Worm (Caenorhabditis elegans) whole organism, midembryonic: Measurements from ENCODE around the gene Y39G8B.10.

ENCODE experiments used
- T22C8.4 ChIP-seq: fragments of 200-800 bp; sonication (Bioruptor generic); IDR thresholded peaks from 2 replicates; pipeline ENCODE4 v1.3.6; 2022; ENCODE audit warnings: missing genetic modification characterization, missing compliant biosample characterization
- cog-1 ChIP-seq: sonication (generic microtip); optimal IDR thresholded peaks from 2 replicates; lab custom pipeline; 2016; ENCODE audit warnings: missing genetic modification characterization, missing compliant biosample characterization
- flt-1 ChIP-seq: fragments of 200-800 bp; sonication (Bioruptor generic); IDR thresholded peaks from 2 replicates; pipeline ENCODE4 v1.3.6; 2022; ENCODE audit warnings: missing genetic modification characterization, missing compliant biosample characterization
- klf-2 ChIP-seq: fragments of 200-800 bp; sonication (Bioruptor generic); conservative IDR thresholded peaks from 2 replicates; pipeline ENCODE4 v1.3.6; 2022; ENCODE audit warnings: missing genetic modification reagents, missing genetic modification characterization, missing compliant biosample characterization
- med-1 ChIP-seq: sonication (generic microtip); optimal IDR thresholded peaks from 2 replicates; lab custom pipeline; 2017; ENCODE audit warnings: missing genetic modification characterization, mild to moderate bottlenecking, missing compliant biosample characterization, antibody characterized with exemption, missing genetic modification reagents; ENCODE audit not compliant: insufficient read depth
- ref-1 ChIP-seq: fragments of 200-800 bp; sonication (Bioruptor generic); conservative IDR thresholded peaks from 2 replicates; pipeline ENCODE4 v1.3.6; 2022; ENCODE audit warnings: missing genetic modification reagents, missing genetic modification characterization, missing compliant biosample characterization
- tab-1 ChIP-seq: fragments of 200-800 bp; sonication (Bioruptor generic); IDR thresholded peaks from 2 replicates; pipeline ENCODE4 v1.3.6; 2022; ENCODE audit warnings: missing genetic modification characterization, missing compliant biosample characterization
- ztf-23 ChIP-seq: fragments of 200-800 bp; sonication (Bioruptor generic); IDR thresholded peaks from 2 replicates; pipeline ENCODE4 v1.3.6; 2022; ENCODE audit warnings: missing genetic modification reagents, missing genetic modification characterization, missing compliant biosample characterization
- ztf-29 ChIP-seq: fragments of 200-800 bp; sonication (Bioruptor generic); IDR thresholded peaks from 2 replicates; pipeline ENCODE4 v1.3.6; 2022; ENCODE audit warnings: missing genetic modification reagents, missing genetic modification characterization, missing compliant biosample characterization

Gene Y39G8B.10

ce11 chrII:13991741-13992140 lies 8.8 kb upstream of the Y39G8B.10 start, which contains the start of gene Y39G8B.5:
Gene Y39G8B.5 (minus strand): TSS chrII:13991841.
- no peak for TF ChIP-seq klf-2
- no peak for TF ChIP-seq ztf-29 (GFP tag; lab: Robert Waterston, UW)
- no peak for TF ChIP-seq tab-1
- TF ChIP-seq T22C8.4 (GFP tag; lab: Robert Waterston, UW), result no peak
- no peak for TF ChIP-seq flt-1 (GFP tag; lab: Robert Waterston, UW)
- TF ChIP-seq ref-1 (GFP tag; lab: Robert Waterston, UW), result no peak
- no peak for TF ChIP-seq med-1
- TF ChIP-seq cog-1 (tag; lab: Kevin White, UChicago), result no peak
- no peak for TF ChIP-seq ztf-23 (GFP tag; lab: Robert Waterston, UW)

DNA sequence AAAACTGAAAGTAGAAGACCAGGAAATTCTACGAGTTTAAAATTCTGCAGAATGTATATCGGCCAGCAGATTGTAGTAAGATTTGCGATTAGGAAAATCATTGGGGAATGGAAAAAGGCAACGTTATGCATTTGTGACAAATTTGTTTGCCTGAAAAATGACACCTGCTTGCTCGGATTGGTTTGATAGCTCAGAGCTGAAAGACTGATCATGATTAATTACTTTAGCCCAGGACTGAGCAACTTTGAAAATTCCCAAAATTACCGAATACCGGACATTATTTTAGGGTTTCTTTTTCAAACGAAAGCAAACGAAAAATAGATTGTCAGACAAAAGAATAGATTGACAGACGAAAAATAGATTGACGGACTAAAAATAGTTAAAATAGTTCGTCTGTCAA lies 1.6 kb upstream of the Y39G8B.10 start, which contains the start of gene sre-47:
TSS of gene sre-47 (minus strand) at position 101 of the 400 bp plus-strand sequence.
- TF ChIP-seq med-1 (no peak), T22C8.4 (GFP tag; lab: Robert Waterston, UW) (no peak)

ce11 chrII:13982247-13982646 lies 668 bp downstream of the Y39G8B.10 start:
- TF ChIP-seq ref-1 (GFP tag; lab: Robert Waterston, UW) (no peak), T22C8.4 (GFP tag; lab: Robert Waterston, UW) (no peak), ztf-29 (GFP tag; lab: Robert Waterston, UW) (no peak), ztf-23 (GFP tag; lab: Robert Waterston, UW) (no peak), cog-1 (tag; lab: Kevin White, UChicago) (no peak), klf-2 (no peak), med-1 (no peak)

ce11 chrII:13981819-13982218 lies 1.1 kb downstream of the Y39G8B.10 start:
- TF ChIP-seq ztf-29 (GFP tag; lab: Robert Waterston, UW), result no peak
- no peak for TF ChIP-seq ztf-23 (GFP tag; lab: Robert Waterston, UW)
- TF ChIP-seq T22C8.4 (GFP tag; lab: Robert Waterston, UW), result no peak
- no peak for TF ChIP-seq ref-1 (GFP tag; lab: Robert Waterston, UW)
- no peak for TF ChIP-seq cog-1 (tag; lab: Kevin White, UChicago)
- TF ChIP-seq klf-2, result no peak
- TF ChIP-seq tab-1, result no peak
- no peak for TF ChIP-seq flt-1 (GFP tag; lab: Robert Waterston, UW)
- no peak for TF ChIP-seq med-1

DNA sequence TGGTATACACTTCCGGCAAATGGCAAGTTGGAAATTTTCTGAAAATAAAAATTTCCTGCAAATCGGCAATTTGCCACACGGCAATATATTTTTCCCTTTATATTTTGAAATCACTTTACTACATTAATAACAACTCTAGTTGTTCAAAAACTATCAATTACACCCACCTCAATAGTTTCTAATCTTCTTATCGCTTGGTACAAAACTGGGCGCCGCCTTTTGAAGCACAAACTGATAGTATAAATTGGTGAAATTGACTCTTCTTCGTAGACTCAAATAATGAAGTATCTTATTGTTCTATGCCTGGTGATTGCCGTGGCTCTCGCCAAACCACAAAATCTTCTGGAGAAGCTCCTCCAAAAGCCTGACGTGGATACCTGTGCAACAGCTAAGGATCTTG lies 1.8 kb downstream of the Y39G8B.10 start, which contains the start of gene Y39G8B.9:
TSS of gene Y39G8B.9 (plus strand) at position 269 of the 400 bp plus-strand sequence.
- TF ChIP-seq ztf-29 (GFP tag; lab: Robert Waterston, UW) (no peak), klf-2 (no peak), tab-1 (no peak), ref-1 (GFP tag; lab: Robert Waterston, UW) (no peak), cog-1 (tag; lab: Kevin White, UChicago) (no peak), med-1 (no peak), ztf-23 (GFP tag; lab: Robert Waterston, UW) (no peak)

DNA sequence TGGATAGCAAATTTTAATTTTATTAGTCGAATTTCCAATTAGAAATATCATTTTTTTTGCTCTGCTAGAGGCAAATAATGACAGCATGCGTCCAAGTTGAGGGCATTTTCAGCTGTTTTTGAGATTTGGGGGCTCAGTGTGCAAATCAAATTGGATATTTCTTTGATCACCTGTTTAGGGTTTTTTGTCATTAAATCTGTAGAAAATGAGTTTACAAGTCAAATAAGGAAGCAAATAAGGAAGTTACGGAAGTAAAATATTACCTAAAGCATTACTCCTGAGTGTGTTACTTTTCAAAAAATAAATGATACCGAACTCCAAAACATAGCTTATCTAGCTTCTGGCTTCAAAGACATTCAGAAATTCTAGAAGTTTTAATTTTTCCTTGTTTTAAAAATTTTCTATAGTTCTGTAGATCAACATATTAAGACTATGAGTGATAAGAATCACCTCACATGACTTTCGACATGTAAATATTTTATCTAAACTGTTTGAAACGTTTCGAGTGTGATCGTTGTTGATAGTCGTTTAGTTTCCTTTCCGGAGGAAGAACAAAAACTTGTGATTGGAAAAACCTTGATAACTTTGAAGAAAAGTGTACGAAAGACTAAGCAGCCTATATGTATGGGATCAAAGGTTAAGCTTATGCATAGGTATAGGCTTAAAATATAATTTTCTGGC lies 2.9 kb downstream of the Y39G8B.10 start, which contains the start of gene sre-48:
TSS of gene sre-48 (minus strand) at position 51 of the 681 bp plus-strand sequence.
- TF ChIP-seq ztf-29 (GFP tag; lab: Robert Waterston, UW), result no peak
- TF ChIP-seq ztf-23 (GFP tag; lab: Robert Waterston, UW), result no peak
- no peak for TF ChIP-seq tab-1

DNA sequence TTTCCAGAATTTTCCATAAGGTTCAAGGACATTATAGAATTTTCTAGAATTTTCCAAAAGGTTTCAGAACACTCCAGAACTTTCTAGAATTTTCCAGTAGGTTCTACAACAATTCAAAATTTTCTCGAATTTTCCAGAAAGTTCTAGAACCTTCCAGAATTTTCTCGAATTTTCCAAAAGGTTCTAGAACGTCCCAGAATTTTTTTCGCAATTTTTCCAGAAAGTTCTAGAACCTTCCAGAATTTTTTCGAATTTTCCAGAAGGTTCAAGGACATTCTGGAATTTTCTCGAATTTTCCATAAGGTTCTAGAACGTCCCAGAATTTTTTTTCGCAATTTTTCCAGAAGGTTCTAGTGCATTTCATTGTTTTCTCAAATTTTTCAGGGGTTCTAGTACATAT lies 5.2 kb downstream of the Y39G8B.10 start:
- TF ChIP-seq tab-1 (no peak), klf-2 (no peak), med-1 (no peak), ztf-29 (GFP tag; lab: Robert Waterston, UW) (no peak), cog-1 (tag; lab: Kevin White, UChicago) (no peak), ref-1 (GFP tag; lab: Robert Waterston, UW) (no peak), flt-1 (GFP tag; lab: Robert Waterston, UW) (no peak), T22C8.4 (GFP tag; lab: Robert Waterston, UW) (no peak), ztf-23 (GFP tag; lab: Robert Waterston, UW) (no peak)

DNA sequence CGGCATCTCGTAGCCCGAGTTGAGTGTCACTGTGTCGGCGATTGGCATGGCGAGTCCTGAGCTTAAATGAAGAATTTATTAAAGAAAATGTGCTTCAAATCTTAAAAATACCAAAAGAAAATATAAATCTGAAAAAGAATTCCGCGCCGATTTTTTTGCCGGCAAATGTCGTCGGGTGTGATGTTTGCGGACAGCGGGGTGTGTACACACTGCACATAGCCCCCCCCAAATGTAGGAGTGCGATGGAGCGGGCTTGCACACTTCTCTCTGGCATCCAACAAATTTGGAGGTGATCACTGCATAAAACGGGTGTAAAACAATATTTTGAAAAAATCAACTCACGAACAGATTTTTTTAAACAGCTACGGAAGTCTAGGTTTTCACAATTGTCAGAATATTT lies 6.8 kb downstream of the Y39G8B.10 start, which contains the start of gene Y39G8B.2:
TSS of gene Y39G8B.2 (minus strand) at position 61 of the 400 bp plus-strand sequence.
- TF ChIP-seq ztf-29 (GFP tag; lab: Robert Waterston, UW) (peak; percentile 52; the same call in 1 of the 2 replicates), ztf-23 (GFP tag; lab: Robert Waterston, UW) (peak; percentile 83), med-1 (no peak), ref-1 (GFP tag; lab: Robert Waterston, UW) (no peak), T22C8.4 (GFP tag; lab: Robert Waterston, UW) (no peak), tab-1 (peak; percentile 71; the same call in 1 of the 2 replicates), cog-1 (tag; lab: Kevin White, UChicago) (peak; percentile 74), klf-2 (0 out of 2 replicates have a peak, but pooled peaks have one; percentile 41), flt-1 (GFP tag; lab: Robert Waterston, UW) (peak; percentile 76)

ce11 chrII:13974136-13974535 lies 8.8 kb downstream of the Y39G8B.10 start:
- TF ChIP-seq ztf-29 (GFP tag; lab: Robert Waterston, UW) (peak; percentile 74; the same call in 1 of the 2 replicates), med-1 (no peak)

- TF ChIP-seq ref-1 (GFP tag; lab: Robert Waterston, UW), result no peak
- TF ChIP-seq tab-1, result no peak
- TF ChIP-seq flt-1 (GFP tag; lab: Robert Waterston, UW), result no peak
- no peak for TF ChIP-seq med-1
- no peak for TF ChIP-seq ztf-29 (GFP tag; lab: Robert Waterston, UW)
These were observed 9.4 kb downstream of the Y39G8B.10 start, which contains the start of gene Y39G8B.1 for ce11 chrII:13973514-13973913. Gene Y39G8B.1 (minus strand): TSS chrII:13973812.
